Fruit fly (Drosophila melanogaster) whole organism, prepupa: Measurements from ENCODE around the gene ebd1.

ENCODE experiments used
- CG15336 ChIP-seq: fragments of 200-800 bp; sonication (Bioruptor generic); IDR thresholded peaks from 2 replicates; pipeline ENCODE4 v1.3.6; 2022; ENCODE audit warnings: missing biosample characterization, missing genetic modification characterization
- CG16779 ChIP-seq: fragments of 200-800 bp; sonication (Bioruptor generic); optimal IDR thresholded peaks from 3 replicates; lab custom pipeline; 2017; ENCODE audit warnings: missing biosample characterization, mild to moderate bottlenecking, missing genetic modification characterization
- CG3032 ChIP-seq: fragments of 200-800 bp; optimal IDR thresholded peaks from 2 replicates; lab custom pipeline; 2019; ENCODE audit warnings: missing biosample characterization, mild to moderate bottlenecking, missing genetic modification characterization, moderate library complexity
- CG31627 ChIP-seq: fragments of 200-800 bp; sonication (Bioruptor generic); optimal IDR thresholded peaks from 3 replicates; lab custom pipeline; 2016; ENCODE audit warnings: missing biosample characterization, missing genetic modification characterization
- CG32006 ChIP-seq: fragments of 200-800 bp; sonication (Bioruptor generic); optimal IDR thresholded peaks from 3 replicates; lab custom pipeline; 2017; ENCODE audit warnings: missing biosample characterization, mild to moderate bottlenecking, missing genetic modification characterization
- CG3919 ChIP-seq: fragments of 200-800 bp; sonication (Bioruptor generic); optimal IDR thresholded peaks from 3 replicates; lab custom pipeline; 2016; ENCODE audit warnings: missing biosample characterization, missing genetic modification characterization
- CG4318 ChIP-seq: fragments of 200-800 bp; sonication (Bioruptor generic); optimal IDR thresholded peaks from 3 replicates; lab custom pipeline; 2017; ENCODE audit warnings: missing biosample characterization, mild to moderate bottlenecking, missing genetic modification characterization
- CG6163 ChIP-seq: fragments of 200-800 bp; sonication (Bioruptor generic); IDR thresholded peaks from 3 replicates; pipeline ENCODE4 v1.3.6; 2022; ENCODE audit warnings: missing biosample characterization, missing genetic modification characterization
- CG6276 ChIP-seq: fragments of 200-800 bp; sonication (Bioruptor generic); optimal IDR thresholded peaks from 2 replicates; lab custom pipeline; 2017; ENCODE audit warnings: missing biosample characterization, mild to moderate bottlenecking, missing genetic modification characterization
- CG6808 ChIP-seq: fragments of 200-800 bp; sonication (Bioruptor generic); optimal IDR thresholded peaks from 3 replicates; lab custom pipeline; 2017; ENCODE audit warnings: missing biosample characterization, missing genetic modification characterization, mild to moderate bottlenecking, moderate library complexity, missing genetic modification reagents
- CG7368 ChIP-seq: fragments of 200-800 bp; sonication (Bioruptor generic); optimal IDR thresholded peaks from 3 replicates; lab custom pipeline; 2016; ENCODE audit warnings: missing biosample characterization, missing genetic modification characterization
- CG8319 ChIP-seq: fragments of 200-800 bp; sonication (Bioruptor generic); optimal IDR thresholded peaks from 3 replicates; lab custom pipeline; 2016; ENCODE audit warnings: missing biosample characterization, missing genetic modification characterization
- Eip78C ChIP-seq: fragments of 200-800 bp; sonication (Bioruptor generic); peaks from one replicate; lab custom pipeline; 2016; ENCODE audit warnings: missing biosample characterization, missing genetic modification characterization
- Ets21C ChIP-seq: fragments of 200-800 bp; sonication (Bioruptor generic); optimal IDR thresholded peaks from 3 replicates; lab custom pipeline; 2016; ENCODE audit warnings: missing biosample characterization, missing genetic modification characterization
- Ets96B ChIP-seq: fragments of 200-800 bp; optimal IDR thresholded peaks from 2 replicates; lab custom pipeline; 2019; ENCODE audit warnings: missing biosample characterization, mild to moderate bottlenecking, missing genetic modification characterization, moderate library complexity
- Hr38 ChIP-seq: sonication (Bioruptor generic); optimal IDR thresholded peaks from 2 replicates; lab custom pipeline; 2016; ENCODE audit warnings: missing biosample characterization, missing genetic modification characterization
- Lpt ChIP-seq: fragments of 200-800 bp; sonication (Bioruptor generic); optimal IDR thresholded peaks from 3 replicates; lab custom pipeline; 2016; ENCODE audit warnings: missing biosample characterization, missing genetic modification characterization
- Smox ChIP-seq: fragments of 200-800 bp; sonication (Bioruptor generic); optimal IDR thresholded peaks from 3 replicates; lab custom pipeline; 2016; ENCODE audit warnings: missing biosample characterization, missing genetic modification characterization
- Sox102F ChIP-seq: fragments of 200-800 bp; sonication (Bioruptor generic); optimal IDR thresholded peaks from 2 replicates; lab custom pipeline; 2016; ENCODE audit warnings: missing biosample characterization, mild to moderate bottlenecking, missing genetic modification characterization
- Sox15 ChIP-seq: fragments of 200-800 bp; sonication (Bioruptor generic); optimal IDR thresholded peaks from 3 replicates; lab custom pipeline; 2016; ENCODE audit warnings: missing biosample characterization, missing genetic modification characterization
- achi ChIP-seq: fragments of 200-800 bp; sonication (Bioruptor generic); optimal IDR thresholded peaks from 3 replicates; lab custom pipeline; 2016; ENCODE audit warnings: missing biosample characterization, missing genetic modification characterization
- acj6 ChIP-seq: fragments of 200-800 bp; sonication (Bioruptor generic); optimal IDR thresholded peaks from 3 replicates; lab custom pipeline; 2016; ENCODE audit warnings: missing biosample characterization, missing genetic modification characterization
- cyc ChIP-seq: fragments of 200-800 bp; sonication (Bioruptor generic); optimal IDR thresholded peaks from 3 replicates; lab custom pipeline; 2016; ENCODE audit warnings: missing biosample characterization, missing genetic modification characterization
- dac ChIP-seq: fragments of 200-800 bp; sonication (Bioruptor generic); optimal IDR thresholded peaks from 2 replicates; lab custom pipeline; 2017; ENCODE audit warnings: missing biosample characterization, mild to moderate bottlenecking, missing genetic modification characterization
- dsx ChIP-seq: fragments of 200-800 bp; optimal IDR thresholded peaks from 3 replicates; lab custom pipeline; 2019; ENCODE audit warnings: missing biosample characterization, mild to moderate bottlenecking, missing genetic modification characterization, moderate library complexity; ENCODE audit not compliant: poor library complexity, severe bottlenecking
- eg ChIP-seq: fragments of 200-800 bp; sonication (Bioruptor generic); IDR thresholded peaks from 3 replicates; pipeline ENCODE4 v1.3.6; 2022; ENCODE audit warnings: missing biosample characterization, missing genetic modification characterization
- esn ChIP-seq: fragments of 200-800 bp; sonication (Bioruptor generic); optimal IDR thresholded peaks from 2 replicates; lab custom pipeline; 2016; ENCODE audit warnings: missing biosample characterization, mild to moderate bottlenecking, missing genetic modification characterization, moderate library complexity
- fd59A ChIP-seq: fragments of 200-800 bp; sonication (Bioruptor generic); optimal IDR thresholded peaks from 2 replicates; lab custom pipeline; 2017; ENCODE audit warnings: missing biosample characterization, mild to moderate bottlenecking, missing genetic modification characterization, missing genetic modification reagents
- fd85E ChIP-seq: fragments of 200-800 bp; sonication (Bioruptor generic); optimal IDR thresholded peaks from 3 replicates; lab custom pipeline; 2016; ENCODE audit warnings: missing biosample characterization, missing genetic modification characterization
- fkh ChIP-seq: fragments of 200-800 bp; sonication (Bioruptor generic); optimal IDR thresholded peaks from 3 replicates; lab custom pipeline; 2017; ENCODE audit warnings: missing biosample characterization, mild to moderate bottlenecking, missing genetic modification characterization, moderate library complexity
- salr ChIP-seq, 2 experiments: fragments of 200-800 bp; sonication (Bioruptor generic); optimal IDR thresholded peaks; 3 replicates each; lab custom pipeline; 2016 to 2018; ENCODE audit warnings: missing biosample characterization in 2 of 2, missing genetic modification characterization in 2 of 2, mild to moderate bottlenecking in 1 of 2
- ss ChIP-seq, 2 experiments: fragments of 200-800 bp; sonication (Bioruptor generic); optimal IDR thresholded peaks; 2 replicates in 1 of 2; 3 replicates in 1 of 2; lab custom pipeline; 2017 to 2018; ENCODE audit warnings: mild to moderate bottlenecking in 2 of 2, missing biosample characterization in 2 of 2, missing genetic modification characterization in 2 of 2, moderate library complexity in 1 of 2
- svp ChIP-seq: fragments of 200-800 bp; sonication (Bioruptor generic); peaks from one replicate; lab custom pipeline; 2016; ENCODE audit warnings: missing biosample characterization, missing genetic modification characterization
- topi ChIP-seq: fragments of 200-800 bp; sonication (Bioruptor generic); optimal IDR thresholded peaks from 3 replicates; lab custom pipeline; 2016; ENCODE audit warnings: missing biosample characterization, missing genetic modification characterization

Gene ebd1

DNA sequence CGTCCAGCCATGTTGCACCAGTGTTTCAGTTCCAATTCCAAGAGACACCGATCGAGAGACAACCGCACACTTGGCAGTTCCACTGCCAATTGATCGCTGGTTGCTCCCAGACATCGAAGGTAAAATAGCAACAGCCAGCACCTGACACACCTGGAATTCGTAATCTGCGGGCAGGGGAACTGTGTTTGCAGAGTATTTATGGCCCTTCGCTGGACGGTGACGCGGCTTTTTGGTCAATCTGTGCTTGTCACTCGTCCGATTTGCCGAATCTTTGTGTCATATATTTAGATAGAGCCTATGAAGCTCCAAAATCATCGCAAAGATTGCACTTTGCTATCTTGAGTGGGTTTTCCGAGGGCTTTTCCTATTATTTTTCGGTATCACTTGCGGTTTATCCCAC lies 2.5 kb upstream of the ebd1 start, which contains the start of gene hiro:
hiro (minus strand) TSS at position 101 of the 400 bp plus-strand sequence.
- TF ChIP-seq cyc (GFP tag; lab: Kevin White, UChicago) (no peak), acj6 (GFP tag; lab: Kevin White, UChicago) (no peak), CG3919 (GFP tag; lab: Kevin White, UChicago) (no peak), CG6276 (no peak), Smox (GFP tag; lab: Kevin White, UChicago) (no peak), dac (GFP tag; lab: Kevin White, UChicago) (no peak), Hr38 (GFP tag; lab: Kevin White, UChicago) (no peak), CG7368 (no peak), Eip78C (GFP tag; lab: Kevin White, UChicago) (no peak), Ets96B (tag; lab: Kevin White, UChicago) (no peak), fkh (GFP tag; lab: Kevin White, UChicago) (no peak), CG6163 (GFP tag; lab: Robert Waterston, UW) (no peak), Sox15 (GFP tag; lab: Kevin White, UChicago) (no peak), CG4318 (GFP tag; lab: Kevin White, UChicago) (no peak), CG32006 (GFP tag; lab: Kevin White, UChicago) (no peak), CG31627 (GFP tag; lab: Kevin White, UChicago) (no peak), CG6808 (no peak), esn (GFP tag; lab: Kevin White, UChicago) (no peak)

DNA sequence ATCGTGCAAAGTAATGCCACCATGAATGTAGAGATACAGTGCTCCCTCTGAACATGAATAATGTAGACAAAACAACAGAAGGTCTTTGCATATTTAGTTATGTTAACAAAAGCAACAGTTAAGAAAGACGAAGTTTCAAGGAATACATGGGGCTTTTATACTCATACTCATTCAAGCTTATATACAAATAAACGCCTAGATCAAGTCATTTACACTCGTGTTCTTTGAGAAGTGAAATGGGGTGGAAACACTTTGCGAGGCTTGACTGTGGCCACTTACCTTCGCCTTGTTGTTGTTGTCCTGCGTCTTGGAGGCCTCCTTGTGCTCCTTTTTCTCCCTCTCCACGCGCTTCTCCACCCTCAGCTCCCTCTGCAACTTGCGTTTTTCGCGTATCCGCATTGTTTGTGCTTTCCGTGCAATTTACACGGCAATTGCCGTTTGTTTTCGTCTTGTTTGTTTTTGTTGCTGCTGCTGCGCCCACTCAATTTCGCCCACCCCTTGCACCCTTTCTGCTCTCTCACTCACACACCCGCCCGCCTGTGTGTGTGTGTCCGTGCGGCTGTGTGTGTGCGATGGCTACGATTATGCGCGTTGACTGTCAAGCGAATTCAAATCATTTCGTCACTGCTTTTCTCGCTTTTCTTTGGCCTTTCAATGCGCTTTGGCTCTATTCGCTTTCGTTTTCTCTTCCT lies 454 bp downstream of the ebd1 start:
- TF ChIP-seq salr (GFP tag; optimal IDR thresholded peaks at IDR 0.05; lab: Kevin White, UChicago), result peak in 1 of 2 experiments; percentile 3
- TF ChIP-seq Ets96B (tag; lab: Kevin White, UChicago), result peak; percentile 19
- peak; percentile 51 for TF ChIP-seq Eip78C (GFP tag; lab: Kevin White, UChicago)
- TF ChIP-seq CG3032, result peak; percentile 4
- no peak for TF ChIP-seq Lpt (GFP tag; lab: Kevin White, UChicago)
- peak; percentile 24 for TF ChIP-seq fkh (GFP tag; lab: Kevin White, UChicago)
- no peak for TF ChIP-seq esn (GFP tag; lab: Kevin White, UChicago)
- TF ChIP-seq CG16779 (tag; lab: Kevin White, UChicago), result peak; percentile 16
- 0 out of 3 replicates have a peak, but pooled peaks have one; percentile 17 for TF ChIP-seq eg (GFP tag; lab: Robert Waterston, UW)
- no peak for TF ChIP-seq dac (GFP tag; lab: Kevin White, UChicago)
- no peak for TF ChIP-seq Ets21C (GFP tag; lab: Kevin White, UChicago)
- no peak for TF ChIP-seq achi (GFP tag; lab: Kevin White, UChicago)
- peak; percentile 15 for TF ChIP-seq fd59A (GFP tag; lab: Kevin White, UChicago)
- peak; percentile 35; the same call in 1 of the 3 replicates for TF ChIP-seq CG6163 (GFP tag; lab: Robert Waterston, UW)
- no peak for TF ChIP-seq cyc (GFP tag; lab: Kevin White, UChicago)

DNA sequence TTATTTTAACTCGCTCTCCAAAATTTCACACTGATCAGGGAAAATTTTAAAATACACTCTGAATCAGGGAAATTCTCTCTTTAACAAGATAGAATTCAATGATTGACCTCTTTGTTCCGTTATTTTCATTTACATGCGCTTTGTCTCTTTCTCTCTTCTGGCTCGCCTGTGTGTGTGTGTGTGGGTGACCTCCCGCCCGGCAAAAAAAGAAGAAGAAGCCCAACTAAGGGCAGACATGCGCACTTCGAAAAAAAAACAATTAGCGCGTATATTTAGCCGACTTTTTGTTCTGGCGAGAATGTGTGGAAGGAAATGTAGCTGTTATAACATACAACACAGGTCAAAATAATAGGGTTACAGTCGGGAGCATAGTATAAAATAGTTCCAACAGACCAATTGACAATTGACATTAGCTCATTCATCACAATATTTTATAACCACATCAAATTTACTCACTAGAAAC lies 2.9 kb downstream of the ebd1 start, which contains the start of gene CG3386:
CG3386 (minus strand) TSS at position 51 of the 463 bp plus-strand sequence.
- TF ChIP-seq eg (GFP tag; lab: Robert Waterston, UW) (0 out of 3 replicates have a peak, but pooled peaks have one; percentile 6), CG16779 (tag; lab: Kevin White, UChicago) (no peak), achi (GFP tag; lab: Kevin White, UChicago) (no peak), CG8319 (GFP tag; lab: Kevin White, UChicago) (peak; percentile 58), svp (peak; percentile 86), Lpt (GFP tag; lab: Kevin White, UChicago) (peak; percentile 17), CG7368 (no peak), CG6276 (peak; percentile 52), ss (GFP tag; optimal IDR thresholded peaks at IDR 0.05; lab: Kevin White, UChicago) (peak; percentile 63 to 85), fd85E (no peak), Sox102F (no peak), CG15336 (GFP tag; lab: Robert Waterston, UW) (peak; percentile 17; the same call in 1 of the 2 replicates), Eip78C (GFP tag; lab: Kevin White, UChicago) (peak; percentile 65), dsx (GFP tag; lab: Kevin White, UChicago) (peak; percentile 13), CG6163 (GFP tag; lab: Robert Waterston, UW) (peak; percentile 29; the same call in 1 of the 3 replicates), topi (no peak)
